Fruit fly (Drosophila melanogaster): ENCODE data around the gene slp2.

The slp2 gene

DNA sequence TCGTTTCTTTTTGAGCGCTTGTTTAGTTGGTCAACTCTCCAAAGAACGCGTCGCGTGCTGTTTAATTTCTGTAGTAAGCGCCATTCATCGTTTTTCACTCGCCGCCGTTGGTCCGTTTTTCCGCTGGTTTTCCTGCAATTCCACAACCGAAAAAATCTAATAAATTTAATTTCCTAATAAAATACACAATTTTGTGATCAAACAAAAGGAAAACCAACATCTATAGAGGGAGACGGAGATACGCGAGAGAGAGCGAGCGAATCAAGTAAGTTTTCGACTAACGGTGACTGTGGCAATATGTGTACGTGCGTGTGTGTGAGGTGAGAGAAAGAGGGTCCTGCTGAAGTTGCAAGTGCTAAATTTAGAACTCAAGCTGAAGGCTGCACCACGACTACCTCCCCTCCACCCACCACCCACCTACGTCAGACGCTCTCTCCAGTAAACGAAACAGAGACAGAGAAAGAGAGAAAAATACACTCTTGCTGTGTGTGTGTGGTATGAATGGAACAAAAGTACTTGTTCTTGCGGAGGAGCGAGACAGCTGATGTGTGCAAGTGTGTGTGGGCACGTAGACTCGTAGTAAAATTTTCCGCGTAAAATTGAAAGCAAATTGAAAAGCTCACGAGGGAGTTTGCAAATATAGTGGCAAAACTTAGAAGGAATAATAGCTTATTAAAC is 33.0 kb upstream of the slp2 start, which contains the start of gene Reph (continued):
- TF ChIP-seq sob (GFP tag; IDR thresholded peaks at IDR 0.05) (0 out of 2 replicates have a peak, but pooled peaks have one; percentile 11), ci (GFP tag; IDR thresholded peaks at IDR 0.05) (peak; percentile 68; the same call in 2 of the 3 replicates), chm (GFP tag; IDR thresholded peaks at IDR 0.05) (peak; percentile 64), nerfin-2 (GFP tag; IDR thresholded peaks at IDR 0.05; ENCODE audit: partially characterized antibody) (no peak), CG8478 (optimal IDR thresholded peaks at IDR 0.05) (peak; percentile 94), CG1832 (GFP tag; optimal IDR thresholded peaks at IDR 0.05) (peak; percentile 88), NFAT (GFP tag; IDR thresholded peaks at IDR 0.05) (peak; percentile 60; the same call in 1 of the 2 replicates), zf30C (GFP tag; optimal IDR thresholded peaks at IDR 0.05) (no peak), Med (GFP tag) (peak; percentile 72), vvl (GFP tag; IDR thresholded peaks at IDR 0.05) (0 out of 2 replicates have a peak, but pooled peaks have one; percentile 31), Fer1 (GFP tag; optimal IDR thresholded peaks at IDR 0.05) (peak; percentile 58), CG8359 (GFP tag; optimal IDR thresholded peaks at IDR 0.05; ENCODE audit: borderline replicate concordance) (no peak), TFAM (GFP tag; optimal IDR thresholded peaks at IDR 0.05) (no peak), CG33557 (GFP tag; optimal IDR thresholded peaks at IDR 0.05) (peak; percentile 12), ash1 (GFP tag; optimal IDR thresholded peaks at IDR 0.05) (peak; percentile 67), CG10543 (GFP tag; optimal IDR thresholded peaks at IDR 0.05) (peak; percentile 10), hbn (GFP tag; IDR thresholded peaks at IDR 0.05; ENCODE audit: partially characterized antibody) (0 out of 2 replicates have a peak, but pooled peaks have one; percentile 34), D (optimal IDR thresholded peaks at IDR 0.05) (no peak), D (GFP tag; optimal IDR thresholded peaks at IDR 0.05) (peak; percentile 8), Gug (GFP tag; IDR thresholded peaks at IDR 0.05) (no peak), Trl (optimal IDR thresholded peaks at IDR 0.05) (peak; percentile 77 to 91), Trl (GFP tag; optimal IDR thresholded peaks at IDR 0.05) (peak; percentile 19), CG3281 (GFP tag; optimal IDR thresholded peaks at IDR 0.05) (peak; percentile 7), CG4707 (GFP tag; optimal IDR thresholded peaks at IDR 0.05) (peak; percentile 9), Rx (GFP tag; IDR thresholded peaks at IDR 0.05) (0 out of 2 replicates have a peak, but pooled peaks have one; percentile 27), Bgb (GFP tag; IDR thresholded peaks at IDR 0.05; ENCODE audit: partially characterized antibody) (no peak; the same call in 1 of the 2 replicates), CG10321 (GFP tag; IDR thresholded peaks at IDR 0.05) (peak; percentile 87), row (GFP tag; IDR thresholded peaks at IDR 0.05) (peak; percentile 31; the same call in 2 of the 3 replicates), CG8290 (GFP tag; optimal IDR thresholded peaks at IDR 0.05) (no peak), CG8290 (tag; optimal IDR thresholded peaks at IDR 0.05) (peak in 1 of 2 experiments; percentile 83), chn (GFP tag; optimal IDR thresholded peaks at IDR 0.05) (peak; percentile 57), MTF-1 (GFP tag; optimal IDR thresholded peaks at IDR 0.05; ENCODE audit: borderline replicate concordance) (peak; percentile 51), sr (GFP tag; IDR thresholded peaks at IDR 0.05) (peak; percentile 52; the same call in 1 of the 3 replicates), chinmo (GFP tag; IDR thresholded peaks at IDR 0.05; ENCODE audit: partially characterized antibody) (peak; percentile 67; the same call in 1 of the 4 replicates), tio (GFP tag; optimal IDR thresholded peaks at IDR 0.05) (no peak), CG14014 (GFP tag; IDR thresholded peaks at IDR 0.05) (peak; percentile 8; the same call in 1 of the 2 replicates), rib (GFP tag; IDR thresholded peaks at IDR 0.05) (peak; percentile 75), Rfx (GFP tag; IDR thresholded peaks at IDR 0.05) (peak; percentile 54), Vsx1 (GFP tag; optimal IDR thresholded peaks at IDR 0.05) (peak; percentile 35), hth (optimal IDR thresholded peaks at IDR 0.05) (no peak), gro (GFP tag; optimal IDR thresholded peaks at IDR 0.05) (peak; percentile 1), gsb-n (tag; optimal IDR thresholded peaks at IDR 0.05) (no peak), schlank (tag; optimal IDR thresholded peaks at IDR 0.05) (peak; percentile 32), MBD-R2 (GFP tag; IDR thresholded peaks at IDR 0.05) (peak; percentile 23; the same call in 1 of the 2 replicates), CG1603 (tag; optimal IDR thresholded peaks at IDR 0.05) (peak; percentile 20), seq (GFP tag; IDR thresholded peaks at IDR 0.05) (0 out of 2 replicates have a peak, but pooled peaks have one; percentile 42), Deaf1 (tag; optimal IDR thresholded peaks at IDR 0.05) (peak; percentile 45), run (tag; optimal IDR thresholded peaks at IDR 0.05) (no peak), HmgZ (tag; optimal IDR thresholded peaks at IDR 0.05) (peak; percentile 83), ERR (GFP tag; optimal IDR thresholded peaks at IDR 0.05) (no peak)
